Fruit fly (Drosophila melanogaster) whole organism, prepupa: ENCODE results near the gene CG34313.

Experiments
- CG11294 ChIP-seq: fragments of 200-800 bp; sonication (Bioruptor generic); IDR thresholded peaks from 2 replicates; pipeline ENCODE4 v1.3.6; 2022; ENCODE audit warnings: missing biosample characterization, missing genetic modification characterization
- CG15336 ChIP-seq: fragments of 200-800 bp; sonication (Bioruptor generic); IDR thresholded peaks from 2 replicates; pipeline ENCODE4 v1.3.6; 2022; ENCODE audit warnings: missing biosample characterization, missing genetic modification characterization
- CG16779 ChIP-seq: fragments of 200-800 bp; sonication (Bioruptor generic); optimal IDR thresholded peaks from 3 replicates; lab custom pipeline; 2017; ENCODE audit warnings: missing biosample characterization, mild to moderate bottlenecking, missing genetic modification characterization
- CG31627 ChIP-seq: fragments of 200-800 bp; sonication (Bioruptor generic); optimal IDR thresholded peaks from 3 replicates; lab custom pipeline; 2016; ENCODE audit warnings: missing biosample characterization, missing genetic modification characterization
- CG34406 ChIP-seq: fragments of 200-800 bp; sonication (Bioruptor generic); optimal IDR thresholded peaks from 3 replicates; lab custom pipeline; 2016; ENCODE audit warnings: missing biosample characterization, missing genetic modification characterization
- CG3919 ChIP-seq: fragments of 200-800 bp; sonication (Bioruptor generic); optimal IDR thresholded peaks from 3 replicates; lab custom pipeline; 2016; ENCODE audit warnings: missing biosample characterization, missing genetic modification characterization
- CG4318 ChIP-seq: fragments of 200-800 bp; sonication (Bioruptor generic); optimal IDR thresholded peaks from 3 replicates; lab custom pipeline; 2017; ENCODE audit warnings: missing biosample characterization, mild to moderate bottlenecking, missing genetic modification characterization
- CG6163 ChIP-seq: fragments of 200-800 bp; sonication (Bioruptor generic); IDR thresholded peaks from 3 replicates; pipeline ENCODE4 v1.3.6; 2022; ENCODE audit warnings: missing biosample characterization, missing genetic modification characterization
- CG6808 ChIP-seq: fragments of 200-800 bp; sonication (Bioruptor generic); optimal IDR thresholded peaks from 3 replicates; lab custom pipeline; 2017; ENCODE audit warnings: missing biosample characterization, missing genetic modification characterization, mild to moderate bottlenecking, moderate library complexity, missing genetic modification reagents
- CG6854 ChIP-seq: fragments of 200-800 bp; sonication (Bioruptor generic); optimal IDR thresholded peaks from 2 replicates; lab custom pipeline; 2017; ENCODE audit warnings: missing biosample characterization, mild to moderate bottlenecking, missing genetic modification characterization
- CG7368 ChIP-seq: fragments of 200-800 bp; sonication (Bioruptor generic); optimal IDR thresholded peaks from 3 replicates; lab custom pipeline; 2016; ENCODE audit warnings: missing biosample characterization, missing genetic modification characterization
- CG8319 ChIP-seq: fragments of 200-800 bp; sonication (Bioruptor generic); optimal IDR thresholded peaks from 3 replicates; lab custom pipeline; 2016; ENCODE audit warnings: missing biosample characterization, missing genetic modification characterization
- CG8632 ChIP-seq: fragments of 200-800 bp; sonication (Bioruptor generic); optimal IDR thresholded peaks from 3 replicates; lab custom pipeline; 2016; ENCODE audit warnings: missing biosample characterization, missing genetic modification characterization
- Eip75B ChIP-seq: fragments of 200-800 bp; sonication (Bioruptor generic); optimal IDR thresholded peaks from 3 replicates; lab custom pipeline; 2016; ENCODE audit warnings: missing biosample characterization, missing genetic modification characterization
- Eip78C ChIP-seq: fragments of 200-800 bp; sonication (Bioruptor generic); peaks from one replicate; lab custom pipeline; 2016; ENCODE audit warnings: missing biosample characterization, missing genetic modification characterization
- Eip93F ChIP-seq: fragments of 200-800 bp; sonication (Bioruptor generic); optimal IDR thresholded peaks from 2 replicates; lab custom pipeline; 2016; ENCODE audit warnings: missing biosample characterization, mild to moderate bottlenecking, missing genetic modification characterization
- Ets21C ChIP-seq: fragments of 200-800 bp; sonication (Bioruptor generic); optimal IDR thresholded peaks from 3 replicates; lab custom pipeline; 2016; ENCODE audit warnings: missing biosample characterization, missing genetic modification characterization
- Hr38 ChIP-seq: sonication (Bioruptor generic); optimal IDR thresholded peaks from 2 replicates; lab custom pipeline; 2016; ENCODE audit warnings: missing biosample characterization, missing genetic modification characterization
- Lpt ChIP-seq: fragments of 200-800 bp; sonication (Bioruptor generic); optimal IDR thresholded peaks from 3 replicates; lab custom pipeline; 2016; ENCODE audit warnings: missing biosample characterization, missing genetic modification characterization
- Smox ChIP-seq: fragments of 200-800 bp; sonication (Bioruptor generic); optimal IDR thresholded peaks from 3 replicates; lab custom pipeline; 2016; ENCODE audit warnings: missing biosample characterization, missing genetic modification characterization
- Sox102F ChIP-seq: fragments of 200-800 bp; sonication (Bioruptor generic); optimal IDR thresholded peaks from 2 replicates; lab custom pipeline; 2016; ENCODE audit warnings: missing biosample characterization, mild to moderate bottlenecking, missing genetic modification characterization
- Sox15 ChIP-seq: fragments of 200-800 bp; sonication (Bioruptor generic); optimal IDR thresholded peaks from 3 replicates; lab custom pipeline; 2016; ENCODE audit warnings: missing biosample characterization, missing genetic modification characterization
- acj6 ChIP-seq: fragments of 200-800 bp; sonication (Bioruptor generic); optimal IDR thresholded peaks from 3 replicates; lab custom pipeline; 2016; ENCODE audit warnings: missing biosample characterization, missing genetic modification characterization
- dac ChIP-seq: fragments of 200-800 bp; sonication (Bioruptor generic); optimal IDR thresholded peaks from 2 replicates; lab custom pipeline; 2017; ENCODE audit warnings: missing biosample characterization, mild to moderate bottlenecking, missing genetic modification characterization
- dsx ChIP-seq: fragments of 200-800 bp; optimal IDR thresholded peaks from 3 replicates; lab custom pipeline; 2019; ENCODE audit warnings: missing biosample characterization, mild to moderate bottlenecking, missing genetic modification characterization, moderate library complexity; ENCODE audit not compliant: poor library complexity, severe bottlenecking
- eg ChIP-seq: fragments of 200-800 bp; sonication (Bioruptor generic); IDR thresholded peaks from 3 replicates; pipeline ENCODE4 v1.3.6; 2022; ENCODE audit warnings: missing biosample characterization, missing genetic modification characterization
- fd59A ChIP-seq: fragments of 200-800 bp; sonication (Bioruptor generic); optimal IDR thresholded peaks from 2 replicates; lab custom pipeline; 2017; ENCODE audit warnings: missing biosample characterization, mild to moderate bottlenecking, missing genetic modification characterization, missing genetic modification reagents
- fkh ChIP-seq: fragments of 200-800 bp; sonication (Bioruptor generic); optimal IDR thresholded peaks from 3 replicates; lab custom pipeline; 2017; ENCODE audit warnings: missing biosample characterization, mild to moderate bottlenecking, missing genetic modification characterization, moderate library complexity
- lz ChIP-seq: fragments of 200-800 bp; sonication (Bioruptor generic); optimal IDR thresholded peaks from 3 replicates; lab custom pipeline; 2016; ENCODE audit warnings: missing biosample characterization, missing genetic modification characterization
- net ChIP-seq: fragments of 200-800 bp; sonication (Bioruptor generic); optimal IDR thresholded peaks from 3 replicates; lab custom pipeline; 2016; ENCODE audit warnings: missing biosample characterization, missing genetic modification characterization
- salr ChIP-seq, 2 experiments: fragments of 200-800 bp; sonication (Bioruptor generic); optimal IDR thresholded peaks; 3 replicates each; lab custom pipeline; 2016 to 2018; ENCODE audit warnings: missing biosample characterization in 2 of 2, missing genetic modification characterization in 2 of 2, mild to moderate bottlenecking in 1 of 2
- ss ChIP-seq, 2 experiments: fragments of 200-800 bp; sonication (Bioruptor generic); optimal IDR thresholded peaks; 2 replicates in 1 of 2; 3 replicates in 1 of 2; lab custom pipeline; 2017 to 2018; ENCODE audit warnings: mild to moderate bottlenecking in 2 of 2, missing biosample characterization in 2 of 2, missing genetic modification characterization in 2 of 2, moderate library complexity in 1 of 2
- svp ChIP-seq: fragments of 200-800 bp; sonication (Bioruptor generic); peaks from one replicate; lab custom pipeline; 2016; ENCODE audit warnings: missing biosample characterization, missing genetic modification characterization
- vri ChIP-seq: fragments of 200-800 bp; sonication (Bioruptor generic); optimal IDR thresholded peaks from 3 replicates; lab custom pipeline; 2016; ENCODE audit warnings: missing biosample characterization, mild to moderate bottlenecking, missing genetic modification characterization

The CG34313 gene

dm6 chr2L:16882871-16883849, 3.8 kb downstream of the CG34313 start:
- TF ChIP-seq dac (GFP tag; lab: Kevin White, UChicago) (no peak), acj6 (GFP tag; lab: Kevin White, UChicago) (no peak), fd59A (GFP tag; lab: Kevin White, UChicago) (no peak), dsx (GFP tag; lab: Kevin White, UChicago) (peak; percentile 28), CG16779 (no peak), ss (GFP tag; optimal IDR thresholded peaks at IDR 0.05; lab: Kevin White, UChicago) (peak in 1 of 2 experiments; percentile 66), salr (GFP tag; optimal IDR thresholded peaks at IDR 0.05; lab: Kevin White, UChicago) (no peak), Eip78C (GFP tag; lab: Kevin White, UChicago) (peak; percentile 37), CG6808 (GFP tag; lab: Kevin White, UChicago) (no peak), svp (GFP tag; lab: Kevin White, UChicago) (peak; percentile 17), Sox15 (GFP tag; lab: Kevin White, UChicago) (no peak), fkh (peak; percentile 54), CG7368 (GFP tag; lab: Kevin White, UChicago) (no peak), net (GFP tag; lab: Kevin White, UChicago) (no peak), CG6854 (GFP tag; lab: Kevin White, UChicago) (no peak), CG6163 (GFP tag; lab: Robert Waterston, UW) (0 out of 3 replicates have a peak, but pooled peaks have one; percentile 7), Sox102F (GFP tag; lab: Kevin White, UChicago) (no peak), CG34406 (GFP tag; lab: Kevin White, UChicago) (no peak), Lpt (GFP tag; lab: Kevin White, UChicago) (peak; percentile 25), eg (GFP tag; lab: Robert Waterston, UW) (no peak)

dm6 chr2L:16884702-16885101, 5.4 kb downstream of the CG34313 start:
- TF ChIP-seq svp (GFP tag; lab: Kevin White, UChicago) (peak; percentile 33), lz (GFP tag; lab: Kevin White, UChicago) (no peak), Eip75B (GFP tag; lab: Kevin White, UChicago) (no peak)

- TF ChIP-seq CG31627 (GFP tag; lab: Kevin White, UChicago) (no peak), Smox (no peak), eg (GFP tag; lab: Robert Waterston, UW) (no peak), Ets21C (no peak), CG34406 (GFP tag; lab: Kevin White, UChicago) (no peak), CG3919 (GFP tag; lab: Kevin White, UChicago) (no peak), ss (GFP tag; optimal IDR thresholded peaks at IDR 0.05; lab: Kevin White, UChicago) (no peak), Hr38 (GFP tag; lab: Kevin White, UChicago) (no peak), vri (GFP tag; lab: Kevin White, UChicago) (no peak), CG8632 (GFP tag; lab: Kevin White, UChicago) (no peak), CG4318 (GFP tag; lab: Kevin White, UChicago) (no peak), CG15336 (GFP tag; lab: Robert Waterston, UW) (no peak), svp (GFP tag; lab: Kevin White, UChicago) (no peak), CG8319 (GFP tag; lab: Kevin White, UChicago) (no peak), Eip93F (GFP tag; lab: Kevin White, UChicago) (no peak), CG11294 (GFP tag; lab: Robert Waterston, UW) (no peak)
Measured at dm6 chr2L:16885347-16885746, 6.0 kb downstream of the CG34313 start.
